Worm (Caenorhabditis elegans): ENCODE measurements around the gene Y53G8AL.3.

Gene Y53G8AL.3

DNA sequence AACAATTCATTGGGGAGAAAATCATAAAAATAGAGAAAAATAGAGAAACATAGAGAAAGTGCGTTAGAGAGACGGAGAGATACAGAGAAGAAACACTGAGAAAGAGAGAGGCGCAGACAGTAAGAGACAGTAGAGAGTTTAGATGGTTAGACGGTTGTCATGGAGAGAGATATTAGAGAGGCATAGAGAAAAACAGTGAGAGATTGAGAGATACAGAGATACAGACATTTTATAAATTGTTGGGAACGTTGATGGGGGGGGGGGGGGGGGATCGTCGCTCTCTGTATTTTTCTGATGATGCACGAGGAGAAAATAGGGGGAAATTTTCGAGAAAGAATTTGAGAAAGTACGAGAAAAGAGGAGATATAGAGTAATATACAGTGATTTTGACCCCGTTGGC is 26.4 kb upstream of the Y53G8AL.3 start:
- TF ChIP-seq nfya-1 (tag; optimal IDR thresholded peaks at IDR 0.05) (peak; percentile 68), ceh-45 (GFP tag; IDR thresholded peaks at IDR 0.05) (no peak), hlh-30 (tag; optimal IDR thresholded peaks at IDR 0.05; ENCODE audit: insufficient read depth) (peak; percentile 25), hlh-8 (tag; optimal IDR thresholded peaks at IDR 0.05) (no peak), elt-2 (tag; optimal IDR thresholded peaks at IDR 0.05) (peak; percentile 17), unc-55 (GFP tag; optimal IDR thresholded peaks at IDR 0.05) (peak; percentile 90), dve-1 (tag; optimal IDR thresholded peaks at IDR 0.05) (peak; percentile 54), ceh-18 (tag; optimal IDR thresholded peaks at IDR 0.05) (peak; percentile 39), pros-1 (tag; optimal IDR thresholded peaks at IDR 0.05) (no peak), pax-1 (tag; optimal IDR thresholded peaks at IDR 0.05) (peak; percentile 70), K09A11.1 (tag; optimal IDR thresholded peaks at IDR 0.05; ENCODE audit: insufficient read depth) (peak; percentile 1), pqm-1 (tag; optimal IDR thresholded peaks at IDR 0.05) (no peak), odd-2 (tag; optimal IDR thresholded peaks at IDR 0.05) (no peak), ttx-3 (tag; optimal IDR thresholded peaks at IDR 0.05) (no peak), pat-9 (tag; optimal IDR thresholded peaks at IDR 0.05) (no peak), tbx-2 (tag; optimal IDR thresholded peaks at IDR 0.05) (peak; percentile 3), ceh-31 (tag; optimal IDR thresholded peaks at IDR 0.05) (peak; percentile 22)

DNA sequence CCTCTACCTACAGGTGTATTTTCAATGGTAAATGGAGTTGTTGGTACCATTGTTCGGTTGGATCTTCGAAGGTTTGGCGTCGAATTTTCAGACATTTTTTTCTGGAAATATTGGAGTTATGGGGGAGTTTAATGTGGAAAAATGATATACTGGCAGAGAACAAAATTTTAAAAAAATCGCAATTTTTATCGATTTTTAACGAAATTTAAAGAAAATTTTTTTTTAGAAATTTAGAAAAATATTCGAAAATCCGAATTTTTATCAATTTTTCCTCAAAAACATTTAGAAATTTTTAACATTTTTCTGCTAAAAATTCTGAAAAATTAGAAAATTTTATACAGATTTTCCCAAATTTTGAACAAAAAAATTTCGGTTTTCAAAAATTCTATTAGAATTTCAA is 25.7 kb upstream of the Y53G8AL.3 start, which contains the start of gene Y53G8AM.8:
Y53G8AM.8 (minus strand) TSS at position 101 of the 400 bp plus-strand sequence.
- TF ChIP-seq nhr-232 (tag; optimal IDR thresholded peaks at IDR 0.05): no peak
- no peak for TF ChIP-seq ceh-48 (tag; optimal IDR thresholded peaks at IDR 0.05)
- TF ChIP-seq tbx-7 (tag; optimal IDR thresholded peaks at IDR 0.05): no peak
- no peak for TF ChIP-seq pag-3 (tag; optimal IDR thresholded peaks at IDR 0.05; ENCODE audit: borderline replicate concordance)
- TF ChIP-seq Y22D7AL.16 (tag; optimal IDR thresholded peaks at IDR 0.05): no peak
- TF ChIP-seq madf-2 (tag; optimal IDR thresholded peaks at IDR 0.05): no peak
- TF ChIP-seq tbx-2 (tag; optimal IDR thresholded peaks at IDR 0.05): no peak
- no peak for TF ChIP-seq pros-1 (tag; optimal IDR thresholded peaks at IDR 0.05)

DNA sequence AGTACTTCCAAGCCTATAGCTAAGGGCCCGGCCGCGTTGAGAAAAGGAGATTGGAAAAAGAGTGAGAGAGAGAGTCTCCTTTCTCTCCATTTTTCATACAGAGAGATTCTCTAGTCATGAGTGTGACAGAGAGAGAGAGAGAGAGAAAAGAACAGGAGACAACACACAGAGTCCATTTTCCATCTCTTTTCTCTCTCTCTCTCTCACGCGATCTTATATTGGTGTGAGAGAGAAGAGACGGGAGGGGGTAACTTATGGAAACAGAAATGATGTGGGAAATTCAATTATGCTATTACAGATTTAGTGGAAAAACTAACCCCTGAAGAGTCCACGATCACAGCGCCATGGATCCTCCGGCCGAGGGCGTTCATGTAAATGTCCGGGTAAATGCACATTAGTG is 20.2 kb upstream of the Y53G8AL.3 start:
- peak; percentile 73 for TF ChIP-seq nfya-1 (tag; optimal IDR thresholded peaks at IDR 0.05)
- TF ChIP-seq fax-1 (tag; optimal IDR thresholded peaks at IDR 0.05): no peak
- peak; percentile 10 for TF ChIP-seq ceh-34 (tag; optimal IDR thresholded peaks at IDR 0.05)
- TF ChIP-seq pros-1 (tag; optimal IDR thresholded peaks at IDR 0.05): peak; percentile 25
- TF ChIP-seq ceh-18 (tag; optimal IDR thresholded peaks at IDR 0.05): peak; percentile 34
- no peak for TF ChIP-seq dve-1 (tag; optimal IDR thresholded peaks at IDR 0.05)
- peak; percentile 86 for TF ChIP-seq hlh-30 (tag; optimal IDR thresholded peaks at IDR 0.05; ENCODE audit: insufficient read depth)
- peak; percentile 82 for TF ChIP-seq unc-42 (tag; optimal IDR thresholded peaks at IDR 0.05)
- TF ChIP-seq unc-55 (GFP tag; optimal IDR thresholded peaks at IDR 0.05): peak; percentile 53
- no peak for TF ChIP-seq eyg-1 (tag; optimal IDR thresholded peaks at IDR 0.05)
- TF ChIP-seq tbx-2 (tag; optimal IDR thresholded peaks at IDR 0.05): peak; percentile 35
- peak; percentile 28 for TF ChIP-seq rnt-1 (tag; optimal IDR thresholded peaks at IDR 0.05)
- peak; percentile 57 for TF ChIP-seq ceh-31 (tag; optimal IDR thresholded peaks at IDR 0.05)

DNA sequence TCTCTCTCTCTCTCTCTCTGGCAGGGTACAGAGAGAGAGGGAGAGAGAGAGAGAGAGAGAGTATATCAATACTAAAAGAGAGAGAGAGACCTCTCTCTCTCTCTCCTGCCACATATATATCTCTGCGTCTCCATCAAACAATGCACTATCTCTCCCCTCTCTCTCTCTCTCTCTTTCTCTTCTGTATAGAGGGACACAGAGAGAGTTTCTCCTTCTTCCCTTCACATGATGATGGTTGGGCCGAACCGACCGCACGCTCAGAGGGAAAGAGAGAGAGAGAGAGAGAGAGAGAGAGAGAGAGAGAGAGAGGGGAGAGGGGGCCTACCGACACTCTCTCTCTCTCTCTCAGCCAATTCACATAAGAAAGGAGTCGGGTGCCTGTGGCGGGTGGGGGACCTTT is 18.7 kb upstream of the Y53G8AL.3 start:
- no peak for TF ChIP-seq Y22D7AL.16 (tag; optimal IDR thresholded peaks at IDR 0.05)
- TF ChIP-seq ceh-48 (tag; optimal IDR thresholded peaks at IDR 0.05): no peak
- no peak for TF ChIP-seq nhr-232 (tag; optimal IDR thresholded peaks at IDR 0.05)
- no peak for TF ChIP-seq npax-4 (tag; optimal IDR thresholded peaks at IDR 0.05)
- TF ChIP-seq fax-1 (tag; optimal IDR thresholded peaks at IDR 0.05): no peak
- TF ChIP-seq ahr-1 (tag; optimal IDR thresholded peaks at IDR 0.05): no peak
- TF ChIP-seq dmd-4 (tag; optimal IDR thresholded peaks at IDR 0.05; ENCODE audit: borderline replicate concordance): no peak
- TF ChIP-seq ceh-9 (tag; optimal IDR thresholded peaks at IDR 0.05): no peak
- no peak for TF ChIP-seq pha-2 (tag; optimal IDR thresholded peaks at IDR 0.05)
- TF ChIP-seq syd-9 (tag; optimal IDR thresholded peaks at IDR 0.05): peak; percentile 25
- peak; percentile 79 for TF ChIP-seq ceh-18 (tag; optimal IDR thresholded peaks at IDR 0.05)
- TF ChIP-seq ceh-31 (tag; optimal IDR thresholded peaks at IDR 0.05): peak; percentile 73
- peak; percentile 88 for TF ChIP-seq hlh-30 (tag; optimal IDR thresholded peaks at IDR 0.05; ENCODE audit: insufficient read depth)
- TF ChIP-seq ets-4 (tag; optimal IDR thresholded peaks at IDR 0.05): no peak
- no peak for TF ChIP-seq ceh-45 (GFP tag; IDR thresholded peaks at IDR 0.05)
- TF ChIP-seq che-1 (tag; optimal IDR thresholded peaks at IDR 0.05): no peak
- no peak for TF ChIP-seq unc-3 (GFP tag; conservative IDR thresholded peaks at IDR 0.05)
- TF ChIP-seq unc-3 (tag; optimal IDR thresholded peaks at IDR 0.05): no peak
- no peak for TF ChIP-seq ceh-6 (GFP tag; optimal IDR thresholded peaks at IDR 0.05)
- no peak for TF ChIP-seq ceh-22 (tag; optimal IDR thresholded peaks at IDR 0.05)
- TF ChIP-seq odd-2 (tag; optimal IDR thresholded peaks at IDR 0.05): no peak
- no peak for TF ChIP-seq ttx-3 (tag; optimal IDR thresholded peaks at IDR 0.05)
- no peak for TF ChIP-seq zip-5 (tag; optimal IDR thresholded peaks at IDR 0.05)
- TF ChIP-seq ref-2 (tag; optimal IDR thresholded peaks at IDR 0.05): peak; percentile 66
- no peak for TF ChIP-seq pat-9 (tag; optimal IDR thresholded peaks at IDR 0.05)
- TF ChIP-seq pros-1 (tag; optimal IDR thresholded peaks at IDR 0.05): peak; percentile 51
- peak; percentile 15 for TF ChIP-seq unc-42 (tag; optimal IDR thresholded peaks at IDR 0.05)
- peak; percentile 46 for TF ChIP-seq ztf-16 (tag; optimal IDR thresholded peaks at IDR 0.05)
- no peak for TF ChIP-seq K02D7.2 (tag; optimal IDR thresholded peaks at IDR 0.05)
- peak; percentile 85 for TF ChIP-seq tbx-2 (tag; optimal IDR thresholded peaks at IDR 0.05)

Data from whole organism, late embryonic.